Fruit fly (Drosophila melanogaster) whole organism, embryonic: ENCODE measurements around the gene CG33773.

Experiments used
- Atf3 ChIP-seq: fragments of 200-800 bp; sonication (Bioruptor generic); optimal IDR thresholded peaks from 3 replicates; lab custom pipeline; 2016; ENCODE audit warnings: missing biosample characterization, missing genetic modification characterization
- B-H1 ChIP-seq: fragments of 200-800 bp; sonication (Bioruptor generic); IDR thresholded peaks from 3 replicates; pipeline ENCODE4 v1.3.6; 2022; ENCODE audit warnings: missing biosample characterization, missing genetic modification characterization
- CG1024 ChIP-seq: fragments of 200-800 bp; sonication (Bioruptor generic); IDR thresholded peaks from 2 replicates; pipeline ENCODE4 v1.3.6; 2022; ENCODE audit warnings: missing biosample characterization, missing genetic modification characterization
- CG10321 ChIP-seq: fragments of 200-800 bp; sonication (Bioruptor generic); IDR thresholded peaks from 2 replicates; pipeline ENCODE4 v1.3.6; 2022; ENCODE audit warnings: missing biosample characterization, missing genetic modification characterization
- CG10543 ChIP-seq: fragments of 200-800 bp; sonication (Bioruptor generic); optimal IDR thresholded peaks from 3 replicates; lab custom pipeline; 2017; ENCODE audit warnings: missing biosample characterization, mild to moderate bottlenecking, missing genetic modification characterization, moderate library complexity
- CG10959 ChIP-seq: fragments of 200-800 bp; sonication (Bioruptor generic); IDR thresholded peaks from 2 replicates; pipeline ENCODE4 v1.3.6; 2022; ENCODE audit warnings: missing biosample characterization, missing genetic modification characterization
- CG12155 ChIP-seq: fragments of 200-800 bp; sonication (Bioruptor generic); optimal IDR thresholded peaks from 3 replicates; lab custom pipeline; 2016; ENCODE audit warnings: missing biosample characterization, missing genetic modification characterization
- CG12219 ChIP-seq: fragments of 200-800 bp; sonication (Bioruptor generic); optimal IDR thresholded peaks from 3 replicates; lab custom pipeline; 2018; ENCODE audit warnings: missing biosample characterization, mild to moderate bottlenecking, missing genetic modification characterization
- CG12299 ChIP-seq: fragments of 200-800 bp; sonication (Bioruptor generic); optimal IDR thresholded peaks from 2 replicates; lab custom pipeline; 2018; ENCODE audit warnings: missing biosample characterization, mild to moderate bottlenecking, missing genetic modification characterization
- CG12942 ChIP-seq: fragments of 200-800 bp; sonication (Bioruptor generic); optimal IDR thresholded peaks from 3 replicates; lab custom pipeline; 2016; ENCODE audit warnings: missing biosample characterization, missing genetic modification characterization
- CG13424 ChIP-seq: fragments of 200-800 bp; sonication (Bioruptor generic); optimal IDR thresholded peaks from 2 replicates; lab custom pipeline; 2019; ENCODE audit warnings: missing biosample characterization, mild to moderate bottlenecking, missing genetic modification characterization, moderate library complexity
- CG16779 ChIP-seq: fragments of 200-800 bp; sonication (Bioruptor generic); IDR thresholded peaks from 2 replicates; pipeline ENCODE4 v1.3.6; 2022; ENCODE audit warnings: missing biosample characterization, missing genetic modification characterization
- CG17359 ChIP-seq: fragments of 200-800 bp; sonication (Bioruptor generic); optimal IDR thresholded peaks from 3 replicates; lab custom pipeline; 2018; ENCODE audit warnings: missing biosample characterization, mild to moderate bottlenecking, missing genetic modification characterization, moderate library complexity
- CG17568 ChIP-seq: fragments of 200-800 bp; sonication (Bioruptor generic); optimal IDR thresholded peaks from 2 replicates; lab custom pipeline; 2018; ENCODE audit warnings: missing biosample characterization, mild to moderate bottlenecking, missing genetic modification characterization, moderate library complexity
- CG17912 ChIP-seq: fragments of 200-800 bp; sonication (Bioruptor generic); optimal IDR thresholded peaks from 2 replicates; lab custom pipeline; 2018; ENCODE audit warnings: missing biosample characterization, mild to moderate bottlenecking, missing genetic modification characterization
- CG34376 ChIP-seq: fragments of 200-800 bp; sonication (Bioruptor generic); optimal IDR thresholded peaks from 2 replicates; lab custom pipeline; 2018; ENCODE audit warnings: missing biosample characterization, mild to moderate bottlenecking, missing genetic modification characterization
- CG3838 ChIP-seq: fragments of 200-800 bp; sonication (Bioruptor generic); optimal IDR thresholded peaks from 3 replicates; lab custom pipeline; 2016; ENCODE audit warnings: missing biosample characterization, missing genetic modification characterization
- CG42726 ChIP-seq: fragments of 200-800 bp; sonication (Bioruptor generic); IDR thresholded peaks from 2 replicates; pipeline ENCODE4 v1.3.6; 2022; ENCODE audit warnings: missing biosample characterization, missing genetic modification characterization; ENCODE audit not compliant: partially characterized antibody
- CG4328 ChIP-seq: fragments of 200-800 bp; sonication (Bioruptor generic); optimal IDR thresholded peaks from 3 replicates; lab custom pipeline; 2017; ENCODE audit warnings: missing biosample characterization, missing genetic modification reagents, missing genetic modification characterization
- CG4360 ChIP-seq: fragments of 200-800 bp; sonication (Bioruptor generic); IDR thresholded peaks from 2 replicates; pipeline ENCODE4 v1.3.6; 2022; ENCODE audit warnings: missing biosample characterization, missing genetic modification characterization
- CG8388 ChIP-seq: fragments of 200-800 bp; sonication (Bioruptor generic); optimal IDR thresholded peaks from 2 replicates; lab custom pipeline; 2019; ENCODE audit warnings: missing biosample characterization, mild to moderate bottlenecking, missing genetic modification characterization, moderate library complexity
- CG8478 ChIP-seq: fragments of >200 bp; optimal IDR thresholded peaks from 2 replicates; lab custom pipeline; 2018
- Camta ChIP-seq: fragments of 200-800 bp; sonication (Bioruptor generic); optimal IDR thresholded peaks from 2 replicates; lab custom pipeline; 2016; ENCODE audit warnings: missing biosample characterization, missing genetic modification characterization
- H15 ChIP-seq: fragments of 200-800 bp; sonication (Bioruptor generic); IDR thresholded peaks from 3 replicates; pipeline ENCODE4 v1.3.6; 2022; ENCODE audit warnings: missing biosample characterization, missing genetic modification characterization
- HLH3B ChIP-seq: fragments of 200-800 bp; sonication (Bioruptor generic); IDR thresholded peaks from 2 replicates; pipeline ENCODE4 v1.3.6; 2022; ENCODE audit warnings: missing biosample characterization, missing genetic modification characterization
- Hr51 ChIP-seq, 2 experiments: fragments of 200-800 bp; sonication (Bioruptor generic); optimal IDR thresholded peaks; 2 replicates in 1 of 2; 3 replicates in 1 of 2; lab custom pipeline; 2016 to 2018; ENCODE audit warnings: missing biosample characterization in 2 of 2, missing genetic modification characterization in 2 of 2, mild to moderate bottlenecking in 1 of 2, moderate library complexity in 1 of 2
- NFAT ChIP-seq: fragments of 200-800 bp; sonication (Bioruptor generic); IDR thresholded peaks from 2 replicates; pipeline ENCODE4 v1.3.6; 2022; ENCODE audit warnings: missing biosample characterization, missing genetic modification characterization
- Ptx1 ChIP-seq: fragments of 200-800 bp; sonication (Bioruptor generic); IDR thresholded peaks from 2 replicates; pipeline ENCODE4 v1.3.6; 2022; ENCODE audit warnings: missing biosample characterization, missing genetic modification characterization
- Usf ChIP-seq: fragments of 200-800 bp; sonication (Bioruptor generic); optimal IDR thresholded peaks from 2 replicates; lab custom pipeline; 2017; ENCODE audit warnings: missing genotype, missing biosample characterization, missing genetic modification characterization
- aop ChIP-seq: fragments of 200-800 bp; sonication (Bioruptor generic); IDR thresholded peaks from 2 replicates; pipeline ENCODE4 v1.3.6; 2022; ENCODE audit warnings: missing biosample characterization, missing genetic modification characterization
- ase ChIP-seq: fragments of 200-800 bp; sonication (Bioruptor generic); IDR thresholded peaks from 3 replicates; pipeline ENCODE4 v1.3.6; 2022; ENCODE audit warnings: missing biosample characterization, missing genetic modification characterization
- bcd ChIP-seq: fragments of 200-800 bp; sonication (Bioruptor generic); optimal IDR thresholded peaks from 2 replicates; lab custom pipeline; 2017; ENCODE audit warnings: missing biosample characterization, mild to moderate bottlenecking, missing genetic modification characterization
- chinmo ChIP-seq: fragments of 200-800 bp; sonication (Bioruptor generic); IDR thresholded peaks from 4 replicates; pipeline ENCODE4 v1.3.6; 2022; ENCODE audit warnings: missing biosample characterization, missing genetic modification characterization; ENCODE audit not compliant: partially characterized antibody
- gce ChIP-seq: fragments of 200-800 bp; sonication (Bioruptor generic); IDR thresholded peaks from 3 replicates; pipeline ENCODE4 v1.3.6; 2022; ENCODE audit warnings: missing biosample characterization, missing genetic modification characterization
- h ChIP-seq: fragments of >200 bp; optimal IDR thresholded peaks from 2 replicates; lab custom pipeline; 2017
- kah ChIP-seq: fragments of 200-800 bp; sonication (Bioruptor generic); optimal IDR thresholded peaks from 2 replicates; lab custom pipeline; 2018; ENCODE audit warnings: missing biosample characterization, mild to moderate bottlenecking, missing genetic modification characterization
- klu ChIP-seq: fragments of 200-800 bp; sonication (Bioruptor generic); IDR thresholded peaks from 2 replicates; pipeline ENCODE4 v1.3.6; 2022; ENCODE audit warnings: missing biosample characterization, missing genetic modification characterization
- kni ChIP-seq: fragments of 200-800 bp; sonication (Bioruptor generic); optimal IDR thresholded peaks from 3 replicates; lab custom pipeline; 2017; ENCODE audit warnings: mild to moderate bottlenecking, missing biosample characterization, missing genetic modification reagents, missing genetic modification characterization
- lola ChIP-seq, 3 experiments: fragments of >200 bp in 2 of 3; fragments of 200-800 bp in 1 of 3; sonication (Bioruptor generic) in 1 of 3; optimal IDR thresholded peaks; 2 replicates each; lab custom pipeline; 2017 to 2019; ENCODE audit warnings: missing biosample characterization in 3 of 3, missing genetic modification characterization in 3 of 3, mild to moderate bottlenecking in 1 of 3, moderate library complexity in 1 of 3
- nau ChIP-seq: fragments of 200-800 bp; sonication (Bioruptor generic); optimal IDR thresholded peaks from 3 replicates; lab custom pipeline; 2017; ENCODE audit warnings: missing biosample characterization, mild to moderate bottlenecking, missing genetic modification characterization, missing genetic modification reagents
- nerfin-2 ChIP-seq: fragments of 200-800 bp; sonication (Bioruptor generic); IDR thresholded peaks from 2 replicates; pipeline ENCODE4 v1.3.6; 2022; ENCODE audit warnings: missing biosample characterization, missing genetic modification characterization; ENCODE audit not compliant: partially characterized antibody
- oc ChIP-seq: fragments of 200-800 bp; sonication (Bioruptor generic); optimal IDR thresholded peaks from 2 replicates; lab custom pipeline; 2018; ENCODE audit warnings: missing biosample characterization, mild to moderate bottlenecking, missing genetic modification characterization, moderate library complexity
- pho ChIP-seq: fragments of 200-800 bp; sonication (Bioruptor generic); optimal IDR thresholded peaks from 2 replicates; lab custom pipeline; 2016; ENCODE audit warnings: missing biosample characterization, missing genetic modification characterization
- stc ChIP-seq: fragments of 200-800 bp; sonication (Bioruptor generic); IDR thresholded peaks from 2 replicates; pipeline ENCODE4 v1.3.6; 2022; ENCODE audit warnings: missing biosample characterization, missing genetic modification characterization
- tll ChIP-seq, 2 experiments: fragments of 200-800 bp in 1 of 2; fragments of >200 bp in 1 of 2; sonication (Bioruptor generic) in 1 of 2; optimal IDR thresholded peaks; 2 replicates each; lab custom pipeline; 2017 to 2019; ENCODE audit warnings: missing biosample characterization in 2 of 2, missing genetic modification characterization in 2 of 2, mild to moderate bottlenecking in 1 of 2, moderate library complexity in 1 of 2
- ttk ChIP-seq: fragments of 200-800 bp; sonication (Bioruptor generic); IDR thresholded peaks from 2 replicates; pipeline ENCODE4 v2.1.2; 2022; ENCODE audit warnings: missing biosample characterization, missing genetic modification characterization
- unc-4 ChIP-seq: fragments of 200-800 bp; sonication (Bioruptor generic); IDR thresholded peaks from 2 replicates; pipeline ENCODE4 v1.3.6; 2022; ENCODE audit warnings: missing biosample characterization, missing genetic modification characterization; ENCODE audit not compliant: partially characterized antibody

CG33773 gene

dm6 chr3R:31060708-31061625, 25.8 kb downstream of the CG33773 start, which contains the start of gene dco (continued):
- peak in 1 of 3 experiments; percentile 1 for TF ChIP-seq lola (GFP tag; optimal IDR thresholded peaks at IDR 0.05; lab: Kevin White, UChicago)
- TF ChIP-seq CG10543 (GFP tag; lab: Kevin White, UChicago), result peak; percentile 28
- TF ChIP-seq NFAT (GFP tag; lab: Robert Waterston, UW), result peak; percentile 97
- TF ChIP-seq unc-4, result no peak
- peak; percentile 69; the same call in 1 of the 2 replicates for TF ChIP-seq CG42726
- no peak for TF ChIP-seq CG17568 (GFP tag; lab: Kevin White, UChicago)
- peak in 1 of 2 experiments; percentile 27 for TF ChIP-seq tll (GFP tag; optimal IDR thresholded peaks at IDR 0.05; lab: Kevin White, UChicago)
- TF ChIP-seq CG8478 (lab: Kevin White, UChicago), result peak; percentile 93
- TF ChIP-seq Usf (GFP tag; lab: Kevin White, UChicago), result peak; percentile 67
- TF ChIP-seq ttk (GFP tag; lab: Robert Waterston, UW), result peak; percentile 77; the same call in 1 of the 2 replicates
- TF ChIP-seq HLH3B (GFP tag; lab: Robert Waterston, UW), result peak; percentile 82
- TF ChIP-seq CG10321 (GFP tag; lab: Robert Waterston, UW), result peak; percentile 96
- TF ChIP-seq CG17359 (tag; lab: Kevin White, UChicago), result peak; percentile 84
- TF ChIP-seq CG12942, result peak; percentile 24
- peak; percentile 92 for TF ChIP-seq Ptx1 (GFP tag; lab: Robert Waterston, UW)
- 0 out of 2 replicates have a peak, but pooled peaks have one; percentile 27 for TF ChIP-seq nerfin-2
- TF ChIP-seq CG12299 (tag; lab: Kevin White, UChicago), result no peak
- no peak for TF ChIP-seq kah
- TF ChIP-seq H15 (GFP tag; lab: Robert Waterston, UW), result peak; percentile 77; the same call in 2 of the 3 replicates
- TF ChIP-seq klu (GFP tag; lab: Robert Waterston, UW), result peak; percentile 51; the same call in 1 of the 2 replicates
- TF ChIP-seq nau (GFP tag; lab: Kevin White, UChicago), result no peak
- no peak for TF ChIP-seq CG8388
- no peak for TF ChIP-seq CG34376 (GFP tag; lab: Kevin White, UChicago)
- peak; percentile 71; the same call in 1 of the 3 replicates for TF ChIP-seq gce (GFP tag; lab: Robert Waterston, UW)
- no peak for TF ChIP-seq CG3838 (GFP tag; lab: Kevin White, UChicago)
- TF ChIP-seq CG4328 (GFP tag; lab: Kevin White, UChicago), result peak; percentile 68
- TF ChIP-seq CG4360 (GFP tag; lab: Robert Waterston, UW), result no peak; the same call in 1 of the 2 replicates
- TF ChIP-seq kni (GFP tag; lab: Kevin White, UChicago), result no peak
- TF ChIP-seq Hr51 (GFP tag; optimal IDR thresholded peaks at IDR 0.05; lab: Kevin White, UChicago), result peak; percentile 22 to 63
- peak; percentile 75 for TF ChIP-seq CG1024 (GFP tag; lab: Robert Waterston, UW)
- TF ChIP-seq oc (tag; lab: Kevin White, UChicago), result no peak
- TF ChIP-seq h, result no peak
- TF ChIP-seq Camta (GFP tag; lab: Kevin White, UChicago), result peak; percentile 67
- peak; percentile 81 for TF ChIP-seq bcd (GFP tag; lab: Kevin White, UChicago)
- 0 out of 2 replicates have a peak, but pooled peaks have one; percentile 41 for TF ChIP-seq CG16779 (GFP tag; lab: Robert Waterston, UW)
- 0 out of 2 replicates have a peak, but pooled peaks have one; percentile 13 for TF ChIP-seq aop (GFP tag; lab: Robert Waterston, UW)
- TF ChIP-seq Atf3 (GFP tag; lab: Kevin White, UChicago), result peak; percentile 49
- TF ChIP-seq CG17912 (GFP tag; lab: Kevin White, UChicago), result peak; percentile 66
- TF ChIP-seq pho (GFP tag; lab: Kevin White, UChicago), result peak; percentile 22
- peak; percentile 61 for TF ChIP-seq B-H1 (GFP tag; lab: Robert Waterston, UW)
- peak; percentile 80; the same call in 1 of the 4 replicates for TF ChIP-seq chinmo (GFP tag; lab: Robert Waterston, UW)
- peak; percentile 82 for TF ChIP-seq CG10959
- TF ChIP-seq stc (GFP tag; lab: Robert Waterston, UW), result peak; percentile 28; the same call in 1 of the 2 replicates
- no peak for TF ChIP-seq CG12219 (GFP tag; lab: Kevin White, UChicago)
- peak; percentile 72; the same call in 1 of the 3 replicates for TF ChIP-seq ase
- peak; percentile 41 for TF ChIP-seq CG13424 (tag; lab: Kevin White, UChicago)
- peak; percentile 51 for TF ChIP-seq CG12155 (GFP tag; lab: Kevin White, UChicago)
